Worm (Caenorhabditis elegans) whole organism, L3 larva: Measurements from ENCODE around the gene nhr-111.

Source experiments
- aly-2 ChIP-seq: fragments of 150-350 bp; optimal IDR thresholded peaks from 2 replicates; lab custom pipeline; 2014; ENCODE audit warnings: missing biosample characterization, missing genetic modification characterization
- egl-27 ChIP-seq: sonication (generic microtip); optimal IDR thresholded peaks from 4 replicates; lab custom pipeline; 2017; ENCODE audit warnings: missing biosample characterization, missing genetic modification reagents, missing genetic modification characterization
- egl-5 ChIP-seq: fragments of 150-350 bp; optimal IDR thresholded peaks from 2 replicates; lab custom pipeline; 2017; ENCODE audit warnings: missing biosample characterization, missing genetic modification reagents, missing genetic modification characterization, inconsistent platforms
- mml-1 ChIP-seq: fragments of 150-350 bp; sonication (generic microtip); optimal IDR thresholded peaks from 3 replicates; lab custom pipeline; 2014; ENCODE audit warnings: missing biosample characterization, missing genetic modification characterization
- nfya-1 ChIP-seq: sonication (generic microtip); optimal IDR thresholded peaks from 2 replicates; lab custom pipeline; 2017; ENCODE audit warnings: missing genetic modification characterization, mild to moderate bottlenecking, missing compliant biosample characterization, antibody characterized with exemption, moderate library complexity; ENCODE audit not compliant: insufficient read depth
- nhr-28 ChIP-seq: fragments of 150-350 bp; optimal IDR thresholded peaks from 2 replicates; lab custom pipeline; 2014; ENCODE audit warnings: missing biosample characterization, missing genetic modification characterization
- nhr-76 ChIP-seq: fragments of 150-350 bp; sonication (generic microtip); optimal IDR thresholded peaks from 5 replicates; lab custom pipeline; 2014; ENCODE audit warnings: missing biosample characterization, missing genetic modification characterization
- pha-4 ChIP-seq: fragments of 150-350 bp; optimal IDR thresholded peaks from 2 replicates; lab custom pipeline; 2014; ENCODE audit warnings: missing biosample characterization, missing genetic modification reagents, missing genetic modification characterization
- snpc-4 ChIP-seq: fragments of 150-350 bp; optimal IDR thresholded peaks from 2 replicates; lab custom pipeline; 2014; ENCODE audit warnings: missing biosample characterization, missing genetic modification characterization

DNA sequence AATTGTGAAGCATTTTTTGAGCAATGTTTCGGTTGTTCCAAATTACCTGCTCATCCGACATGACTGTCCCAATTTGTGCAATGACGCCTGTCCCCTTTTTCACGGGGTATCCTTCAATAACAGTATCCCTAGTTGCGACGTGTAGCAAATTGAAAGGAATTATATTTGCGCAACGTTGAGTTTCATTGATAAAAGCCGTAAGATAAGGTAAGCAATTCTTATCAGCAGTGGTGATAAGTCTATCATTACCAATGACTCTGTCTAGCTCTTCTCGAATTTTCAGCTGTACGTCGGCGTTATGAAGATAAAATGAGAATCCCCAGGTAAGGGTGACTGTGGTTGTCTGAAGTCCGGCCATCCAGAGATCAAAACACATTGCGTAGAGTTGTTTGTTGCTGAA is 49.5 kb upstream of the nhr-111 start:
- no peak for TF ChIP-seq nhr-28 (tag; lab: Kevin White, UChicago)
- TF ChIP-seq mml-1 (tag; lab: Kevin White, UChicago) = no peak
- TF ChIP-seq aly-2 (tag; lab: Kevin White, UChicago) = no peak
- no peak for TF ChIP-seq pha-4 (tag; lab: Kevin White, UChicago)
- TF ChIP-seq egl-27 (tag; lab: Kevin White, UChicago) = no peak
- TF ChIP-seq nhr-76 (tag; lab: Kevin White, UChicago) = no peak
- no peak for TF ChIP-seq nfya-1
- TF ChIP-seq egl-5 (tag; lab: Kevin White, UChicago) = no peak
- TF ChIP-seq snpc-4 (tag; lab: Kevin White, UChicago) = no peak
